Fruit fly (Drosophila melanogaster): ENCODE data around the gene Dhc1.

dm6 chr3R:9703273-9703672 lies 28.8 kb upstream of the Dhc1 start:
- TF ChIP-seq CG8478 (optimal IDR thresholded peaks at IDR 0.05) (no peak), CTCF (optimal IDR thresholded peaks at IDR 0.05) (no peak)

Data from S2 (cell line).